Worm (Caenorhabditis elegans): ENCODE data around the gene F56H11.2.
A peak's percentile ranks its signal among the peaks of the same experiment; 100 is the strongest.

The F56H11.2 gene

ce11 chrIV:9499636-9500035 is 33.3 kb downstream of the F56H11.2 start:
- no peak for TF ChIP-seq pax-3 (tag; optimal IDR thresholded peaks at IDR 0.05)
- no peak for TF ChIP-seq fkh-4 (tag; optimal IDR thresholded peaks at IDR 0.05; ENCODE audit: borderline replicate concordance)
- no peak for TF ChIP-seq swsn-7 (tag; optimal IDR thresholded peaks at IDR 0.05)

- TF ChIP-seq blmp-1 (tag; optimal IDR thresholded peaks at IDR 0.05) = no peak
- no peak for TF ChIP-seq skn-1 (tag; optimal IDR thresholded peaks at IDR 0.05)
- TF ChIP-seq swsn-7 (tag; optimal IDR thresholded peaks at IDR 0.05) = no peak
- no peak for TF ChIP-seq C16A3.4 (tag; optimal IDR thresholded peaks at IDR 0.05)
- TF ChIP-seq pqm-1 (tag; optimal IDR thresholded peaks at IDR 0.05) = no peak
- TF ChIP-seq hlh-4 (tag; optimal IDR thresholded peaks at IDR 0.05) = no peak
- no peak for TF ChIP-seq ceh-8 (GFP tag; optimal IDR thresholded peaks at IDR 0.05)
- no peak for TF ChIP-seq sup-37 (GFP tag; optimal IDR thresholded peaks at IDR 0.05)
- no peak for TF ChIP-seq elt-3 (tag; optimal IDR thresholded peaks at IDR 0.05)
- TF ChIP-seq lin-13 (GFP tag; optimal IDR thresholded peaks at IDR 0.05) = no peak
These were observed 34.9 kb downstream of the F56H11.2 start, which contains the start of gene sru-4 for ce11 chrIV:9498088-9498487. Gene sru-4, plus strand, starts transcription at chrIV:9498388.

ce11 chrIV:9496306-9496705 is 36.7 kb downstream of the F56H11.2 start, which contains the start of gene sru-3:
Gene sru-3, plus strand, starts transcription at chrIV:9496606.
- TF ChIP-seq nhr-20 (tag; optimal IDR thresholded peaks at IDR 0.05) = no peak
- TF ChIP-seq lin-39 (tag; optimal IDR thresholded peaks at IDR 0.05) = no peak
- peak; percentile 25 for TF ChIP-seq nhr-85 (tag)
- no peak for TF ChIP-seq unc-30 (tag; optimal IDR thresholded peaks at IDR 0.05)

ce11 chrIV:9490320-9490719 is 42.7 kb downstream of the F56H11.2 start, which contains the start of gene sru-6:
Gene sru-6, plus strand, starts transcription at chrIV:9490620.
- no peak for TF ChIP-seq efl-1 (optimal IDR thresholded peaks at IDR 0.05)
- TF ChIP-seq efl-1 (GFP tag; optimal IDR thresholded peaks at IDR 0.05 in 1 of 2) = no peak
- TF ChIP-seq lin-13 (GFP tag; optimal IDR thresholded peaks at IDR 0.05) = no peak
- TF ChIP-seq C04F5.9 (tag; optimal IDR thresholded peaks at IDR 0.05) = no peak
- no peak for TF ChIP-seq ceh-82 (tag; optimal IDR thresholded peaks at IDR 0.05)
- no peak for TF ChIP-seq nhr-47 (tag; optimal IDR thresholded peaks at IDR 0.05)
- no peak for TF ChIP-seq ets-5 (GFP tag; IDR thresholded peaks at IDR 0.05)
- TF ChIP-seq fkh-10 (GFP tag; optimal IDR thresholded peaks at IDR 0.05) = no peak
- TF ChIP-seq egl-13 (tag; optimal IDR thresholded peaks at IDR 0.05) = no peak
- no peak for TF ChIP-seq nhr-11 (tag; optimal IDR thresholded peaks at IDR 0.05)
- no peak for TF ChIP-seq ceh-90 (tag; optimal IDR thresholded peaks at IDR 0.05)
- TF ChIP-seq grh-1 (GFP tag; IDR thresholded peaks at IDR 0.05) = no peak
- no peak for TF ChIP-seq irx-1 (tag; optimal IDR thresholded peaks at IDR 0.05)
- TF ChIP-seq tlp-1 (tag; optimal IDR thresholded peaks at IDR 0.05) = no peak
- no peak for TF ChIP-seq zag-1 (tag; optimal IDR thresholded peaks at IDR 0.05)
- no peak for TF ChIP-seq unc-98 (GFP tag; IDR thresholded peaks at IDR 0.05)
- no peak for TF ChIP-seq nhr-19 (GFP tag; conservative IDR thresholded peaks at IDR 0.05)
- no peak for TF ChIP-seq nhr-84 (tag; optimal IDR thresholded peaks at IDR 0.05)

- TF ChIP-seq ceh-63 (GFP tag; optimal IDR thresholded peaks at IDR 0.05) (no peak), nhr-47 (tag; optimal IDR thresholded peaks at IDR 0.05) (no peak), lin-39 (tag; optimal IDR thresholded peaks at IDR 0.05) (no peak), zag-1 (tag; optimal IDR thresholded peaks at IDR 0.05) (no peak), swsn-7 (tag; optimal IDR thresholded peaks at IDR 0.05) (no peak), elt-2 (tag; optimal IDR thresholded peaks at IDR 0.05) (no peak), nhr-85 (tag) (no peak), lir-3 (tag; optimal IDR thresholded peaks at IDR 0.05; ENCODE audit: poor library complexity) (no peak)
These were observed 44.7 kb downstream of the F56H11.2 start, which contains the start of gene sru-1 for ce11 chrIV:9488315-9488714. Gene sru-1, plus strand, starts transcription at chrIV:9488615.

Data from whole organism, L1 larva.